Worm (Caenorhabditis elegans): ENCODE data around the gene F36H5.12.

ce11 chrII:1742535-1742934 lies at the start of gene F36H5.12:
- TF ChIP-seq lin-15B (tag; optimal IDR thresholded peaks at IDR 0.05) (no peak), saeg-2 (GFP tag; IDR thresholded peaks at IDR 0.05) (no peak)

Data from whole organism, L4 larva.